Worm (Caenorhabditis elegans) whole organism, early embryonic: ENCODE measurements around the gene E04F6.6.

Experiments
- B0310.2 ChIP-seq: sonication (generic microtip); optimal IDR thresholded peaks from 2 replicates; lab custom pipeline; 2016; ENCODE audit warnings: mild to moderate bottlenecking, missing genetic modification characterization, missing compliant biosample characterization
- F13C5.2 ChIP-seq: sonication (generic microtip); optimal IDR thresholded peaks from 2 replicates; lab custom pipeline; 2017; ENCODE audit warnings: mild to moderate bottlenecking, missing genetic modification characterization, inconsistent platforms, missing compliant biosample characterization
- aly-1 ChIP-seq: sonication (generic microtip); optimal IDR thresholded peaks from 2 replicates; lab custom pipeline; 2016; ENCODE audit warnings: missing genetic modification characterization, missing compliant biosample characterization
- ama-1 ChIP-seq: fragments of 150-350 bp; optimal IDR thresholded peaks from 2 replicates; lab custom pipeline; 2014
- ceh-13 ChIP-seq: fragments of 200-800 bp; sonication (Bioruptor generic); optimal IDR thresholded peaks from 2 replicates; lab custom pipeline; 2018; ENCODE audit warnings: mild to moderate bottlenecking, missing genetic modification characterization, missing compliant biosample characterization
- ceh-36 ChIP-seq: sonication (generic microtip); optimal IDR thresholded peaks from 2 replicates; lab custom pipeline; 2016; ENCODE audit warnings: missing genetic modification characterization, inconsistent platforms, missing compliant biosample characterization
- ets-7 ChIP-seq: sonication (generic microtip); optimal IDR thresholded peaks from 2 replicates; lab custom pipeline; 2016; ENCODE audit warnings: missing genotype, missing genetic modification characterization, missing compliant biosample characterization
- flt-1 ChIP-seq: fragments of 200-800 bp; sonication (Bioruptor generic); IDR thresholded peaks from 2 replicates; pipeline ENCODE4 v1.3.6; 2022; ENCODE audit warnings: missing genetic modification characterization, missing compliant biosample characterization
- hmbx-1 ChIP-seq: sonication (generic microtip); optimal IDR thresholded peaks from 2 replicates; lab custom pipeline; 2016; ENCODE audit warnings: mild to moderate bottlenecking, missing genetic modification characterization, missing compliant biosample characterization
- hmg-4 ChIP-seq: fragments of 200-800 bp; sonication (Bioruptor generic); optimal IDR thresholded peaks from 2 replicates; lab custom pipeline; 2018; ENCODE audit warnings: mild to moderate bottlenecking, missing genetic modification characterization, missing compliant biosample characterization
- hnd-1 ChIP-seq: sonication (generic microtip); optimal IDR thresholded peaks from 2 replicates; lab custom pipeline; 2016; ENCODE audit warnings: missing genetic modification characterization, missing compliant biosample characterization
- pes-1 ChIP-seq: fragments of 200-800 bp; sonication (Bioruptor generic); IDR thresholded peaks from 2 replicates; pipeline ENCODE4 v1.3.6; 2022; ENCODE audit warnings: missing genetic modification reagents, missing genetic modification characterization, missing compliant biosample characterization
- scrt-1 ChIP-seq: fragments of 200-800 bp; sonication (Bioruptor generic); IDR thresholded peaks from 2 replicates; pipeline ENCODE4 v1.3.6; 2022; ENCODE audit warnings: missing genetic modification characterization, missing compliant biosample characterization
- sea-1 ChIP-seq: fragments of 200-800 bp; sonication (Bioruptor generic); conservative IDR thresholded peaks from 2 replicates; pipeline ENCODE4 v1.3.6; 2022; ENCODE audit warnings: missing genetic modification characterization, missing compliant biosample characterization
- tbx-11 ChIP-seq: fragments of 200-800 bp; sonication (Bioruptor generic); IDR thresholded peaks from 2 replicates; pipeline ENCODE4 v1.3.6; 2022; ENCODE audit warnings: missing genetic modification characterization, missing compliant biosample characterization
- tbx-37 ChIP-seq: fragments of 200-800 bp; sonication (Bioruptor generic); conservative IDR thresholded peaks from 2 replicates; pipeline ENCODE4 v1.3.6; 2022; ENCODE audit warnings: missing genetic modification reagents, missing genetic modification characterization, missing compliant biosample characterization
- tra-4 ChIP-seq: sonication (generic microtip); optimal IDR thresholded peaks from 2 replicates; lab custom pipeline; 2017; ENCODE audit warnings: missing genetic modification characterization, missing compliant biosample characterization

Gene E04F6.6

ce11 chrII:7230684-7231083 lies 31.3 kb upstream of the E04F6.6 start:
- TF ChIP-seq F13C5.2 (tag; lab: Kevin White, UChicago) (no peak), hmbx-1 (no peak), B0310.2 (tag; lab: Kevin White, UChicago) (no peak), ama-1 (no peak), aly-1 (no peak), hnd-1 (no peak)

ce11 chrII:7228646-7229200 lies 29.4 kb upstream of the E04F6.6 start, which contains the start of gene F32A5.4:
F32A5.4 (plus strand) TSS chrII:7229150.
- TF ChIP-seq ama-1 = no peak
- no peak for TF ChIP-seq sea-1 (GFP tag; lab: Robert Waterston, UW)
- TF ChIP-seq hmbx-1 = no peak
- TF ChIP-seq flt-1 (GFP tag; lab: Robert Waterston, UW) = no peak
- no peak for TF ChIP-seq pes-1
- TF ChIP-seq ets-7 (tag; lab: Kevin White, UChicago) = no peak
- no peak for TF ChIP-seq hmg-4 (GFP tag; lab: Kevin White, UChicago)
- TF ChIP-seq aly-1 = no peak
- TF ChIP-seq B0310.2 (tag; lab: Kevin White, UChicago) = no peak

ce11 chrII:7225864-7226522 lies 26.6 kb upstream of the E04F6.6 start, which contains the start of gene clh-3:
clh-3 (minus strand) TSS chrII:7225914.
- TF ChIP-seq flt-1 (GFP tag; lab: Robert Waterston, UW) (no peak), tra-4 (tag; lab: Kevin White, UChicago) (no peak), F13C5.2 (tag; lab: Kevin White, UChicago) (no peak), ets-7 (tag; lab: Kevin White, UChicago) (no peak), hmg-4 (GFP tag; lab: Kevin White, UChicago) (no peak), B0310.2 (tag; lab: Kevin White, UChicago) (no peak), pes-1 (no peak), ama-1 (no peak), aly-1 (no peak), ceh-13 (GFP tag; lab: Kevin White, UChicago) (no peak), tbx-11 (GFP tag; lab: Robert Waterston, UW) (no peak), tbx-37 (GFP tag; lab: Robert Waterston, UW) (no peak), ceh-36 (tag; lab: Kevin White, UChicago) (no peak), scrt-1 (GFP tag; lab: Robert Waterston, UW) (no peak), hnd-1 (no peak)

DNA sequence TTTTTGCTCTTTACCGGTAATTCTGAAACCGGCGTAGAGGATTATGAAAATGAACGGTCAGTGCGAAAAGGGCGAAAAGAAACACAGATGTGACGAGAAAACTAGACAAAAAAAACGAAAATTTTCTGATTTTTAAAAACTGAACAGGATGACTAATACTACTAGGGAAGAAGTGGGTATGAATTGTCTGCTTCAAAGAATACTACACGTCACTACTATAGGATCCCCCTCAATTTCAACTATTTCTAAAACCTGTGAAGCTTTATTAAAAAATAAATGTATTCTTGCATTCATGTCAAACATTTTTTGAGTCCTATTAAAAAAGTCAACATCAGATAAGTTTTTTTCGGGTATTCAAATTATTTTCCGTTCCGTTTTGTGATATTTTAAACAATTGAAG lies 24.7 kb upstream of the E04F6.6 start:
- no peak for TF ChIP-seq aly-1
- no peak for TF ChIP-seq ama-1
- no peak for TF ChIP-seq tbx-11 (GFP tag; lab: Robert Waterston, UW)
- TF ChIP-seq scrt-1 (GFP tag; lab: Robert Waterston, UW) = no peak
- no peak for TF ChIP-seq sea-1 (GFP tag; lab: Robert Waterston, UW)
- TF ChIP-seq ceh-36 (tag; lab: Kevin White, UChicago) = no peak
- TF ChIP-seq tra-4 (tag; lab: Kevin White, UChicago) = no peak

ce11 chrII:7217047-7217446 lies 17.7 kb upstream of the E04F6.6 start, which contains the start of gene E04F6.10:
E04F6.10 (minus strand) TSS chrII:7217147.
- TF ChIP-seq ceh-13 (GFP tag; lab: Kevin White, UChicago) = no peak
- no peak for TF ChIP-seq hmbx-1
- no peak for TF ChIP-seq ceh-36 (tag; lab: Kevin White, UChicago)
- no peak for TF ChIP-seq tbx-37 (GFP tag; lab: Robert Waterston, UW)
- TF ChIP-seq hnd-1 = no peak
- TF ChIP-seq pes-1 = no peak
- TF ChIP-seq hmg-4 (GFP tag; lab: Kevin White, UChicago) = no peak
- TF ChIP-seq aly-1 = no peak

DNA sequence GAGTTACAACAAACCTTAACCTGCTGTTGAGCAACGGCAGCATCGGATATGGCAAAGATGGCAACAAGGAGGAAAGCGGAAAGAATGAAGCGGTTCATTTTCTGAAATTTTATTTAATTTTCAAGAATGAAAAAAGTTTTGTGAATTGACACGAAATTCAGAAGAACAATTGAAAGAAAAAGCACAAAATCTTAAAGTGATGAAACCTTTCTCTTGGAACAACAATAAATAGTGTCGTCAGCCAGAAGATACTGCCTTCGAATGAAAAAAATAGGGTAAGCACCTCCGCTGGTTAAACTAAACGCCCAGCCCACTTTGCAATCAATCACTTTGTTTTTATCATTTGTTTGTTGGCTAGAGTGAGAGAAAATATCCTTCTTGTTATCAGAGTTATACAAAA lies 12.7 kb upstream of the E04F6.6 start, which contains the start of gene E04F6.9:
TSS of gene E04F6.9 (minus strand) at position 101 of the 400 bp plus-strand sequence.
- TF ChIP-seq tbx-11 (GFP tag; lab: Robert Waterston, UW) (no peak), scrt-1 (GFP tag; lab: Robert Waterston, UW) (no peak), tra-4 (tag; lab: Kevin White, UChicago) (no peak), F13C5.2 (tag; lab: Kevin White, UChicago) (no peak), ceh-13 (GFP tag; lab: Kevin White, UChicago) (no peak), ets-7 (tag; lab: Kevin White, UChicago) (no peak), tbx-37 (GFP tag; lab: Robert Waterston, UW) (no peak)

DNA sequence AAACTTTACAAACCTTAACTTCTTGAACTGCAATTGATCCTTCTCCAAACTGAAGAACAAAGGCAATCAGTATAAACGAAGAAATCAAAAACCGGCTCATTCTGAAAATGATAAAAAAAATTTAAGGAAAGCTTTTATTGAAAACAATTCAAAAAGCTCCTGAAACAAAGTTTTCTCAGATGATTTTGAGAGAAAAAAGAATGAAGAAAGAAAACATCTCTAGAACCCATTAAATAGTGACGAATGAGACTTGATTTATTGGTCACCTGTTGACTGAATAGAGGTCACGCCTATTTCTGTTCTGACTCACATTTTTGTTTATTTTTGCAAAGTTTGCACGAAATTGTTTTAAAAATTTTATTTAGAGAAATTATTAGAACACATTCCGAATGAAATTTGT lies 11.9 kb upstream of the E04F6.6 start, which contains the start of gene E04F6.8:
TSS of gene E04F6.8 (minus strand) at position 101 of the 400 bp plus-strand sequence.
- TF ChIP-seq aly-1 (no peak), ceh-36 (tag; lab: Kevin White, UChicago) (no peak), tra-4 (tag; lab: Kevin White, UChicago) (no peak), pes-1 (no peak), hmbx-1 (no peak), ama-1 (no peak), sea-1 (GFP tag; lab: Robert Waterston, UW) (no peak), scrt-1 (GFP tag; lab: Robert Waterston, UW) (no peak), tbx-37 (GFP tag; lab: Robert Waterston, UW) (no peak), tbx-11 (GFP tag; lab: Robert Waterston, UW) (no peak), flt-1 (GFP tag; lab: Robert Waterston, UW) (no peak), B0310.2 (tag; lab: Kevin White, UChicago) (no peak), ceh-13 (GFP tag; lab: Kevin White, UChicago) (no peak), hnd-1 (no peak), F13C5.2 (tag; lab: Kevin White, UChicago) (no peak), ets-7 (tag; lab: Kevin White, UChicago) (no peak), hmg-4 (GFP tag; lab: Kevin White, UChicago) (no peak)
